Worm (Caenorhabditis elegans): ENCODE data around the gene C49G7.13.

C49G7.13 gene

DNA sequence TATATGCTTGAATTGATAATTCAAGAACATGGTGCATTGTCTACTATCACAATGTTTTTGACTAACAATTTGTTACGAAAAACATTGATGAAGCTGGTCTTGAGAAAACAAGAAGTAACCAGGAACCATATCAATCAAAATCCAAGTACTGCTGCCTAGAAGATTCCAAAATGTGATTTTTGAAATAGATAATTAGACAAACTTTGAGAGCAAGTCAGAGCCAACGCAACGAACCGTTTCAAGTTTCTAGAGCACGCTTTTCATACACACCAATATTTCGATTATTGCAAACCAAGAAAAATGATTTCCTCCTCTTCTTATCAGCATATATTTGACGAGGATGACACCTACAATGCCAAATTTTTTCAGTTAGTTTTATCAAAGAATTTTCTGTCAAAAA is 19.1 kb upstream of the C49G7.13 start, which contains the start of gene srw-89:
srw-89 (plus strand) TSS at position 301 of the 400 bp plus-strand sequence.
- no peak for TF ChIP-seq mdl-1 (tag; optimal IDR thresholded peaks at IDR 0.05)
- TF ChIP-seq ceh-9 (tag; optimal IDR thresholded peaks at IDR 0.05), result no peak
- TF ChIP-seq nhr-11 (tag; optimal IDR thresholded peaks at IDR 0.05), result no peak
- no peak for TF ChIP-seq nhr-67 (tag; optimal IDR thresholded peaks at IDR 0.05)
- no peak for TF ChIP-seq daf-12 (tag; optimal IDR thresholded peaks at IDR 0.05)
- no peak for TF ChIP-seq unc-62 (GFP tag; optimal IDR thresholded peaks at IDR 0.05)
- TF ChIP-seq tbx-2 (tag; optimal IDR thresholded peaks at IDR 0.05), result no peak
- TF ChIP-seq nhr-77 (tag; optimal IDR thresholded peaks at IDR 0.05), result no peak
- no peak for TF ChIP-seq mml-1 (tag; optimal IDR thresholded peaks at IDR 0.05)
- no peak for TF ChIP-seq ztf-4 (tag; optimal IDR thresholded peaks at IDR 0.05)
- TF ChIP-seq aly-2 (tag; optimal IDR thresholded peaks at IDR 0.05), result no peak
- TF ChIP-seq nhr-28 (tag; optimal IDR thresholded peaks at IDR 0.05), result no peak
- no peak for TF ChIP-seq ceh-16 (tag; optimal IDR thresholded peaks at IDR 0.05)
- TF ChIP-seq elt-2 (tag; optimal IDR thresholded peaks at IDR 0.05), result no peak
- no peak for TF ChIP-seq lin-39 (tag; optimal IDR thresholded peaks at IDR 0.05)
- no peak for TF ChIP-seq ZK546.5 (tag; optimal IDR thresholded peaks at IDR 0.05)
- TF ChIP-seq nhr-12 (tag; optimal IDR thresholded peaks at IDR 0.05), result no peak
- no peak for TF ChIP-seq skn-1 (tag; optimal IDR thresholded peaks at IDR 0.05)
- TF ChIP-seq fkh-10 (GFP tag; optimal IDR thresholded peaks at IDR 0.05), result no peak

DNA sequence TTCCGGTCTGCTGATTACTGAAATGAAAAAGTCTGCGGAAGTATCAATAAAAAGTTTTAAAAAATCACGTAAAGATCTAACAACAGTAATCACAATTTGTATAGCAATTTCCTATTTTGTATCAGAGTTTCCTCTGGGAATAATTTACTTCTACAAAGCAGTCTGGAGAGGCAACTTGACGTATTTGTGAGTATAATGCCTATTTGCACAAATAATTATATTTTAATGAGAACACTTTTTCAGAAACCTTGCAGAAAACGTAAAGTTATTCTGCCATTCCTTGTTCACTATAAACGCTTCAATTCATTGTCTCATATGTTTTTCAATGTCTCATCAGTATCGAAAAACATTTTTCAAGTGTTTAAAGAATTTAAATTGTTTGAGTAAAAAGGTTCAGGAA is 17.3 kb upstream of the C49G7.13 start:
- TF ChIP-seq nhr-25 (tag; optimal IDR thresholded peaks at IDR 0.05), result no peak
- TF ChIP-seq zag-1 (tag; optimal IDR thresholded peaks at IDR 0.05), result no peak
- TF ChIP-seq ceh-28 (tag; optimal IDR thresholded peaks at IDR 0.05), result no peak
- TF ChIP-seq ceh-9 (tag; optimal IDR thresholded peaks at IDR 0.05), result no peak
- TF ChIP-seq egl-5 (tag; optimal IDR thresholded peaks at IDR 0.05), result no peak
- TF ChIP-seq pqm-1 (tag; optimal IDR thresholded peaks at IDR 0.05), result no peak
- TF ChIP-seq egl-27 (tag; optimal IDR thresholded peaks at IDR 0.05), result no peak
- TF ChIP-seq nhr-237 (tag; optimal IDR thresholded peaks at IDR 0.05), result no peak
- TF ChIP-seq unc-39 (tag; optimal IDR thresholded peaks at IDR 0.05), result no peak
- TF ChIP-seq mdl-1 (tag; optimal IDR thresholded peaks at IDR 0.05), result no peak
- TF ChIP-seq elt-2 (tag; optimal IDR thresholded peaks at IDR 0.05), result no peak
- TF ChIP-seq ztf-11 (tag; optimal IDR thresholded peaks at IDR 0.05), result no peak
- TF ChIP-seq eor-1 (tag; optimal IDR thresholded peaks at IDR 0.05), result no peak
- no peak for TF ChIP-seq nhr-43 (tag; optimal IDR thresholded peaks at IDR 0.05; ENCODE audit: poor library complexity, severe bottlenecking)

DNA sequence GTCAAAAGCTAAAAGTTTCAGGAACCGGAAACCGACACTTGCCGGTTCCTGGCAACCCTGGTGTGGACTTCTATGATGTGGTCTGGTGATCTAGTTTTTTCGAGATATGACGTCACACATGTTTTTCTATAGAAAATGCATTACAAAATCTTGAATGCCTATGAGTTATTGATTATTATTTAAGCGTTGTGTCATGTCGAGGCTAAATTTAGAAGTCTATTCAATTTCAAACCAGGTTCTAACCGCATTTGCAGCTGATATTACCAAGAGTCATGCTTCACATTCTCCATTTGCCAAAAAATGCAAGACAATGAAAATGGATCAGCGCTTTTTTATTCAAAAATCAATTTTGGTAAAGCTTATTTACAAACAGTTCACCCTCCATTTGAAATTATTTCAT is 16.7 kb upstream of the C49G7.13 start, which contains the start of gene K09D9.3:
K09D9.3 (plus strand) TSS at position 301 of the 400 bp plus-strand sequence.
- TF ChIP-seq nhr-28 (tag; optimal IDR thresholded peaks at IDR 0.05) (no peak), elt-3 (tag; optimal IDR thresholded peaks at IDR 0.05) (no peak), ceh-16 (tag; optimal IDR thresholded peaks at IDR 0.05) (no peak), egl-5 (tag; optimal IDR thresholded peaks at IDR 0.05) (no peak)

DNA sequence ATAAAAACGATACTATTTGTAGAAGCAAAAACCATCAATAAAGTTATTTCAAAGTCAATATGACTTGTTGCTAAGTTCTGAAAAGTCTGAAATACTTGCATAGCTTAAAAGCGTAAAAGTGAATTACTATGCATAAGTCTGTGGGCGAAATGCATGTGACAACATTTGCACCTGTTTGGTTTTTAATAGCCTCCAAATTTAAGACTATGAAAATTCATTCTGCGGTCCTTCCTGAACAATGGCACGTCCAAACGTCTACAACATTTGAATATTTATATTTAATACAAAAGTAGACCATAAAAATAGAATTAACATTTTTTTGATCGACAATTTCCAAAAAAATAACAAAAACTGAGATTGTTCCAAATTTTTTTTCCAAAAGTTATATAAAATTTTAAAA is 14.1 kb upstream of the C49G7.13 start, which contains the start of gene K09D9.14:
K09D9.14 (minus strand) TSS at position 101 of the 400 bp plus-strand sequence.
- TF ChIP-seq nhr-77 (tag; optimal IDR thresholded peaks at IDR 0.05) (no peak), skn-1 (tag; optimal IDR thresholded peaks at IDR 0.05) (no peak), eor-1 (tag; optimal IDR thresholded peaks at IDR 0.05) (no peak), nhr-11 (tag; optimal IDR thresholded peaks at IDR 0.05) (no peak)

DNA sequence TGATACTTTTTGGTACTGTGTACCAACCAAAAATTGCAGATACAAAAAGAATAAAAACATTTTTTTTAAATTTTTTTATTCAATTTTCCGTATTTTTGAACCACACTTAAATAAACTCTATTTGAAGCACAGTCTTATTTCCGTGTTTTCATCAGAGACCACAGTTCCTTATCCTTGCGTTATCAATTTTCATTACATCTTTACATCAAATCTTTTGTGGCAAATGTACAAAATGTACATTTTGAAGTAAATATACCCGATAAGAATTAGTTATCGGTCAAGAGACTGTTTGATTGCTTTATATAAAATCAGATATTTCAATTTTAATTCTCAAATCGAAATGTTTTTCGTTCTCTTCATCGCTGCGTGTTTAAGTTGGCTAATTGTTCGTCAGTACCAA is 13.6 kb upstream of the C49G7.13 start, which contains the start of gene cyp-35A3:
cyp-35A3 (plus strand) TSS at position 301 of the 400 bp plus-strand sequence.
- TF ChIP-seq nhr-25 (tag; optimal IDR thresholded peaks at IDR 0.05) (no peak), elt-1 (tag; optimal IDR thresholded peaks at IDR 0.05) (no peak), nhr-67 (tag; optimal IDR thresholded peaks at IDR 0.05) (no peak), egl-27 (tag; optimal IDR thresholded peaks at IDR 0.05) (no peak), ceh-82 (tag; optimal IDR thresholded peaks at IDR 0.05) (no peak), nhr-43 (tag; optimal IDR thresholded peaks at IDR 0.05; ENCODE audit: poor library complexity, severe bottlenecking) (no peak), nhr-23 (tag; optimal IDR thresholded peaks at IDR 0.05) (no peak), tbx-2 (tag; optimal IDR thresholded peaks at IDR 0.05) (no peak), snpc-4 (tag; optimal IDR thresholded peaks at IDR 0.05) (no peak), elt-2 (tag; optimal IDR thresholded peaks at IDR 0.05) (no peak), eor-1 (tag; optimal IDR thresholded peaks at IDR 0.05) (no peak), mml-1 (tag; optimal IDR thresholded peaks at IDR 0.05) (no peak)
